Worm (Caenorhabditis elegans): ENCODE results near the gene pkc-1.

- no peak for TF ChIP-seq nhr-11 (tag; optimal IDR thresholded peaks at IDR 0.05)
- TF ChIP-seq nhr-10 (tag; optimal IDR thresholded peaks at IDR 0.05): no peak
- TF ChIP-seq nhr-6 (tag; optimal IDR thresholded peaks at IDR 0.05): no peak
- no peak for TF ChIP-seq lin-39 (tag; optimal IDR thresholded peaks at IDR 0.05)
- TF ChIP-seq C34F6.9 (tag; optimal IDR thresholded peaks at IDR 0.05): no peak
- TF ChIP-seq ztf-11 (tag; optimal IDR thresholded peaks at IDR 0.05): no peak
- no peak for TF ChIP-seq fos-1 (tag; optimal IDR thresholded peaks at IDR 0.05)
- no peak for TF ChIP-seq ama-1 (optimal IDR thresholded peaks at IDR 0.05)
- TF ChIP-seq nhr-237 (tag; optimal IDR thresholded peaks at IDR 0.05): no peak
Measured at ce11 chrV:12074886-12075285, 42.9 kb upstream of the pkc-1 start, which contains the start of gene R07B7.6.

Data from whole organism, L2 larva.